Worm (Caenorhabditis elegans) whole organism, young adult: Measurements from ENCODE around the gene rga-3.
A peak's percentile ranks its signal among the peaks of the same experiment; 100 is the strongest.

Experiments
- B0336.3 ChIP-seq: fragments of 200-800 bp; sonication (Bioruptor generic); IDR thresholded peaks from 2 replicates; pipeline ENCODE4 v1.3.6; 2022; ENCODE audit warnings: missing genetic modification characterization, missing compliant biosample characterization
- C06A6.2 ChIP-seq: fragments of 200-800 bp; sonication (Bioruptor generic); conservative IDR thresholded peaks from 2 replicates; pipeline ENCODE4 v1.3.6; 2022; ENCODE audit warnings: missing genetic modification characterization, missing compliant biosample characterization
- D2030.7 ChIP-seq: fragments of 200-800 bp; sonication (Bioruptor generic); IDR thresholded peaks from 2 replicates; pipeline ENCODE4 v1.3.6; 2022; ENCODE audit warnings: missing genetic modification reagents, missing genetic modification characterization, missing compliant biosample characterization
- F39B2.1 ChIP-seq: fragments of 200-800 bp; sonication (Bioruptor generic); IDR thresholded peaks from 2 replicates; pipeline ENCODE4 v1.3.6; 2022; ENCODE audit warnings: missing genetic modification reagents, missing genetic modification characterization, missing compliant biosample characterization
- F49E8.2 ChIP-seq: sonication (generic microtip); optimal IDR thresholded peaks from 3 replicates; lab custom pipeline; 2017; ENCODE audit warnings: missing genetic modification characterization, mild to moderate bottlenecking, missing compliant biosample characterization, antibody characterized with exemption, moderate library complexity; ENCODE audit not compliant: insufficient read depth
- K11D2.4 ChIP-seq: fragments of 200-800 bp; sonication (Bioruptor generic); IDR thresholded peaks from 2 replicates; pipeline ENCODE4 v1.3.6; 2022; ENCODE audit warnings: missing genetic modification reagents, missing genetic modification characterization, missing compliant biosample characterization
- K12H6.12 ChIP-seq: fragments of 200-800 bp; sonication (Bioruptor generic); optimal IDR thresholded peaks from 2 replicates; lab custom pipeline; 2018; ENCODE audit warnings: mild to moderate bottlenecking, missing genetic modification characterization, missing compliant biosample characterization
- T26A5.8 ChIP-seq: sonication (generic microtip); optimal IDR thresholded peaks from 2 replicates; lab custom pipeline; 2016; ENCODE audit warnings: missing genetic modification characterization, missing compliant biosample characterization
- Y53G8AR.9 ChIP-seq: fragments of 200-800 bp; sonication (Bioruptor generic); conservative IDR thresholded peaks from 2 replicates; pipeline ENCODE4 v1.3.6; 2022; ENCODE audit warnings: missing genetic modification reagents, missing genetic modification characterization, missing compliant biosample characterization
- Y56A3A.18 ChIP-seq: fragments of 200-800 bp; sonication (Bioruptor generic); IDR thresholded peaks from 2 replicates; pipeline ENCODE4 v1.3.6; 2022; ENCODE audit warnings: missing genetic modification reagents, missing genetic modification characterization, missing compliant biosample characterization
- ama-1 ChIP-seq, 3 experiments: fragments of 150-350 bp in 1 of 3; sonication (generic microtip) in 2 of 3; optimal IDR thresholded peaks; 2 replicates each; lab custom pipeline; 2014 to 2018; ENCODE audit warnings: missing biosample characterization in 2 of 3, missing genetic modification characterization in 2 of 3, missing genetic modification reagents in 2 of 3
- aptf-3 ChIP-seq: fragments of 200-800 bp; sonication (Bioruptor generic); IDR thresholded peaks from 2 replicates; pipeline ENCODE4 v1.3.6; 2022; ENCODE audit warnings: missing genetic modification characterization, missing compliant biosample characterization
- attf-3 ChIP-seq: fragments of 200-800 bp; sonication (Bioruptor generic); conservative IDR thresholded peaks from 2 replicates; pipeline ENCODE4 v1.3.6; 2022; ENCODE audit warnings: missing genetic modification reagents, missing genetic modification characterization, missing compliant biosample characterization
- cebp-1 ChIP-seq, 2 experiments: fragments of 200-800 bp in 1 of 2; sonication (Bioruptor generic) in 1 of 2; sonication (generic microtip) in 1 of 2; IDR thresholded peaks in 1 of 2; optimal IDR thresholded peaks in 1 of 2; 2 replicates each; pipeline versions ENCODE4 v1.3.6 to Lab custom; 2017 to 2022; ENCODE audit warnings: missing compliant biosample characterization in 2 of 2, missing genetic modification characterization in 2 of 2, mild to moderate bottlenecking in 1 of 2, missing genetic modification reagents in 1 of 2, moderate library complexity in 1 of 2
- ceh-100 ChIP-seq: fragments of 200-800 bp; sonication (Bioruptor generic); IDR thresholded peaks from 2 replicates; pipeline ENCODE4 v1.3.6; 2022; ENCODE audit warnings: missing genetic modification reagents, missing genetic modification characterization, missing compliant biosample characterization
- ceh-58 ChIP-seq: fragments of 200-800 bp; sonication (Bioruptor generic); IDR thresholded peaks from 2 replicates; pipeline ENCODE4 v1.3.6; 2022; ENCODE audit warnings: missing genetic modification characterization, missing compliant biosample characterization
- ceh-91 ChIP-seq: fragments of 200-800 bp; sonication (Bioruptor generic); IDR thresholded peaks from 2 replicates; pipeline ENCODE4 v1.3.6; 2022; ENCODE audit warnings: missing genetic modification reagents, missing genetic modification characterization, missing compliant biosample characterization
- dpl-1 ChIP-seq: fragments of 150-350 bp; optimal IDR thresholded peaks from 2 replicates; lab custom pipeline; 2014; ENCODE audit warnings: missing biosample characterization, missing genetic modification reagents, missing genetic modification characterization
- efl-1 ChIP-seq: fragments of 150-350 bp; optimal IDR thresholded peaks from 2 replicates; lab custom pipeline; 2014; ENCODE audit warnings: missing biosample characterization, missing genetic modification reagents, missing genetic modification characterization
- egrh-3 ChIP-seq: fragments of 200-800 bp; sonication (Bioruptor generic); IDR thresholded peaks from 2 replicates; pipeline ENCODE4 v1.3.6; 2022; ENCODE audit warnings: missing genetic modification reagents, missing genetic modification characterization, missing compliant biosample characterization
- ekl-4 ChIP-seq: fragments of 200-800 bp; sonication (Bioruptor generic); IDR thresholded peaks from 2 replicates; pipeline ENCODE4 v1.3.6; 2022; ENCODE audit warnings: missing genetic modification reagents, missing genetic modification characterization, missing compliant biosample characterization
- gei-17 ChIP-seq: fragments of 200-800 bp; sonication (Bioruptor generic); optimal IDR thresholded peaks from 2 replicates; lab custom pipeline; 2018; ENCODE audit warnings: mild to moderate bottlenecking, missing genetic modification characterization, missing compliant biosample characterization
- hmg-1.2 ChIP-seq: fragments of 200-800 bp; sonication (Bioruptor generic); IDR thresholded peaks from 2 replicates; pipeline ENCODE4 v1.3.6; 2022; ENCODE audit warnings: missing genetic modification reagents, missing genetic modification characterization, missing compliant biosample characterization
- let-607 ChIP-seq, 2 experiments: fragments of 200-800 bp in 1 of 2; sonication (Bioruptor generic) in 1 of 2; sonication (generic microtip) in 1 of 2; optimal IDR thresholded peaks; 2 replicates each; lab custom pipeline; 2016 to 2018; ENCODE audit warnings: mild to moderate bottlenecking in 2 of 2, missing compliant biosample characterization in 2 of 2, missing genetic modification characterization in 2 of 2, moderate library complexity in 2 of 2, missing genotype in 1 of 2
- lin-26 ChIP-seq: fragments of 200-800 bp; sonication (Bioruptor generic); IDR thresholded peaks from 2 replicates; pipeline ENCODE4 v1.3.6; 2022; ENCODE audit warnings: missing genetic modification reagents, missing genetic modification characterization, missing compliant biosample characterization
- lin-40 ChIP-seq: sonication (generic microtip); optimal IDR thresholded peaks from 2 replicates; lab custom pipeline; 2016; ENCODE audit warnings: missing genetic modification characterization, mild to moderate bottlenecking, missing compliant biosample characterization, missing genotype, missing genetic modification reagents
- madf-3 ChIP-seq: fragments of 200-800 bp; sonication (Bioruptor generic); IDR thresholded peaks from 2 replicates; pipeline ENCODE4 v1.3.6; 2022; ENCODE audit warnings: missing genetic modification reagents, missing genetic modification characterization, missing compliant biosample characterization
- madf-8 ChIP-seq: fragments of 200-800 bp; sonication (Bioruptor generic); conservative IDR thresholded peaks from 2 replicates; pipeline ENCODE4 v1.3.6; 2022; ENCODE audit warnings: missing genetic modification reagents, missing genetic modification characterization, missing compliant biosample characterization
- nfyb-1 ChIP-seq: fragments of 200-800 bp; sonication (Bioruptor generic); IDR thresholded peaks from 2 replicates; pipeline ENCODE4 v1.3.6; 2022; ENCODE audit warnings: missing genetic modification reagents, missing genetic modification characterization, missing compliant biosample characterization
- nhr-80 ChIP-seq: sonication (generic microtip); optimal IDR thresholded peaks from 2 replicates; lab custom pipeline; 2016; ENCODE audit warnings: missing genetic modification characterization, missing compliant biosample characterization
- pbrm-1 ChIP-seq: fragments of 200-800 bp; sonication (Bioruptor generic); IDR thresholded peaks from 2 replicates; pipeline ENCODE4 v1.3.6; 2022; ENCODE audit warnings: missing genetic modification reagents, missing genetic modification characterization, missing compliant biosample characterization
- pha-4 ChIP-seq: fragments of 150-350 bp; sonication (generic microtip); optimal IDR thresholded peaks from 2 replicates; lab custom pipeline; 2014; ENCODE audit warnings: missing biosample characterization, missing genetic modification reagents, missing genetic modification characterization
- rcor-1 ChIP-seq: fragments of 200-800 bp; sonication (Bioruptor generic); IDR thresholded peaks from 2 replicates; pipeline ENCODE4 v1.3.6; 2022; ENCODE audit warnings: missing genetic modification reagents, missing genetic modification characterization, missing compliant biosample characterization
- snpc-3.4 ChIP-seq: sonication (generic microtip); optimal IDR thresholded peaks from 2 replicates; lab custom pipeline; 2017; ENCODE audit warnings: missing genetic modification characterization, mild to moderate bottlenecking, missing compliant biosample characterization, antibody characterized with exemption, moderate library complexity, missing genotype, missing genetic modification reagents
- snpc-4 ChIP-seq, 5 experiments: fragments of 150-350 bp in 1 of 5; sonication (generic microtip) in 4 of 5; optimal IDR thresholded peaks; 2 replicates each; lab custom pipeline; 2014 to 2018; ENCODE audit warnings: missing genetic modification characterization in 5 of 5, missing biosample characterization in 3 of 5, antibody characterized with exemption in 2 of 5, mild to moderate bottlenecking in 2 of 5, missing compliant biosample characterization in 2 of 5, missing genotype in 2 of 5, moderate library complexity in 2 of 5, missing genetic modification reagents in 1 of 5
- tbx-9 ChIP-seq: sonication (generic microtip); optimal IDR thresholded peaks from 2 replicates; lab custom pipeline; 2016; ENCODE audit warnings: borderline replicate concordance, missing genetic modification characterization, inconsistent platforms, missing compliant biosample characterization
- tlf-1 ChIP-seq: fragments of 200-800 bp; sonication (Bioruptor generic); optimal IDR thresholded peaks from 2 replicates; lab custom pipeline; 2018; ENCODE audit warnings: mild to moderate bottlenecking, missing genetic modification characterization, missing compliant biosample characterization
- unc-130 ChIP-seq: sonication (generic microtip); optimal IDR thresholded peaks from 2 replicates; lab custom pipeline; 2016; ENCODE audit warnings: missing genetic modification reagents, missing genetic modification characterization, missing compliant biosample characterization
- xnd-1 ChIP-seq: sonication (generic microtip); optimal IDR thresholded peaks from 2 replicates; lab custom pipeline; 2016; ENCODE audit warnings: missing genotype, missing genetic modification reagents, missing genetic modification characterization, missing compliant biosample characterization
- zim-3 ChIP-seq: sonication (generic microtip); optimal IDR thresholded peaks from 2 replicates; lab custom pipeline; 2017; ENCODE audit warnings: mild to moderate bottlenecking, missing genetic modification characterization, moderate library complexity, missing compliant biosample characterization
- ztf-18 ChIP-seq: sonication (generic microtip); optimal IDR thresholded peaks from 2 replicates; lab custom pipeline; 2016; ENCODE audit warnings: missing genotype, mild to moderate bottlenecking, missing genetic modification characterization, missing compliant biosample characterization
- ztf-26 ChIP-seq: sonication (generic microtip); optimal IDR thresholded peaks from 2 replicates; lab custom pipeline; 2017; ENCODE audit warnings: missing genetic modification characterization, missing compliant biosample characterization
- ztf-28 ChIP-seq: fragments of 200-800 bp; sonication (Bioruptor generic); IDR thresholded peaks from 2 replicates; pipeline ENCODE4 v1.3.6; 2022; ENCODE audit warnings: missing genetic modification reagents, missing genetic modification characterization, missing compliant biosample characterization

Gene rga-3

ce11 chrV:5684534-5684933 is 33.2 kb upstream of the rga-3 start, which contains the start of the genes hmgs-1 and F25B4.4 (continued):
- no peak for TF ChIP-seq ama-1 (optimal IDR thresholded peaks at IDR 0.05; lab: Kevin White, UChicago)
- peak in 1 of 2 experiments; percentile 63 for TF ChIP-seq ama-1 (GFP tag; optimal IDR thresholded peaks at IDR 0.05; lab: Kevin White, UChicago)
- peak; percentile 57 for TF ChIP-seq F49E8.2 (tag; lab: Kevin White, UChicago)
- peak; percentile 30 for TF ChIP-seq unc-130 (GFP tag; lab: Kevin White, UChicago)
- 0 out of 2 replicates have a peak, but pooled peaks have one; percentile 54 for TF ChIP-seq ztf-28
- peak; percentile 37 for TF ChIP-seq xnd-1
- TF ChIP-seq Y56A3A.18 = no peak
- TF ChIP-seq Y53G8AR.9 (GFP tag; lab: Robert Waterston, UW) = peak; percentile 56; the same call in 1 of the 2 replicates
- TF ChIP-seq nhr-80 (tag; lab: Kevin White, UChicago) = peak; percentile 6
- TF ChIP-seq snpc-3.4 (tag; lab: Kevin White, UChicago) = peak; percentile 51
- peak; percentile 55 for TF ChIP-seq efl-1 (GFP tag; lab: Kevin White, UChicago)
- TF ChIP-seq gei-17 = peak; percentile 23
- peak; percentile 63 for TF ChIP-seq ekl-4 (GFP tag; lab: Robert Waterston, UW)
- TF ChIP-seq ztf-26 (tag; lab: Kevin White, UChicago) = no peak
- no peak for TF ChIP-seq aptf-3 (GFP tag; lab: Robert Waterston, UW)
- TF ChIP-seq snpc-4 (GFP tag; optimal IDR thresholded peaks at IDR 0.05; lab: Kevin White, UChicago) = peak; percentile 48
- peak; percentile 15 to 69 (median 47) for TF ChIP-seq snpc-4 (tag; optimal IDR thresholded peaks at IDR 0.05; lab: Kevin White, UChicago)
- TF ChIP-seq dpl-1 = peak; percentile 43
- peak; percentile 77 for TF ChIP-seq tlf-1 (GFP tag; lab: Kevin White, UChicago)
- TF ChIP-seq D2030.7 = peak; percentile 68
- peak; percentile 84 for TF ChIP-seq lin-40 (tag; lab: Kevin White, UChicago)
- no peak for TF ChIP-seq zim-3 (tag; lab: Kevin White, UChicago)
- 0 out of 2 replicates have a peak, but pooled peaks have one; percentile 21 for TF ChIP-seq ceh-100 (GFP tag; lab: Robert Waterston, UW)
- peak; percentile 84 for TF ChIP-seq nfyb-1 (GFP tag; lab: Robert Waterston, UW)
- TF ChIP-seq rcor-1 = peak; percentile 78
- 0 out of 2 replicates have a peak, but pooled peaks have one; percentile 20 for TF ChIP-seq lin-26 (GFP tag; lab: Robert Waterston, UW)
- no peak for TF ChIP-seq T26A5.8 (tag; lab: Kevin White, UChicago)
- peak; percentile 58; the same call in 1 of the 2 replicates for TF ChIP-seq cebp-1 (GFP tag; IDR thresholded peaks at IDR 0.05; lab: Robert Waterston, UW)
- TF ChIP-seq cebp-1 (tag; optimal IDR thresholded peaks at IDR 0.05; lab: Kevin White, UChicago) = peak; percentile 84
- peak; percentile 50; the same call in 1 of the 2 replicates for TF ChIP-seq C06A6.2 (GFP tag; lab: Robert Waterston, UW)
- 0 out of 2 replicates have a peak, but pooled peaks have one; percentile 30 for TF ChIP-seq madf-3 (GFP tag; lab: Robert Waterston, UW)
- TF ChIP-seq K12H6.12 (tag; lab: Kevin White, UChicago) = peak; percentile 88
- peak; percentile 38 for TF ChIP-seq ztf-18
- TF ChIP-seq ceh-58 (GFP tag; lab: Robert Waterston, UW) = no peak
- TF ChIP-seq let-607 (tag; optimal IDR thresholded peaks at IDR 0.05; lab: Kevin White, UChicago) = peak in 1 of 2 experiments; percentile 10
- TF ChIP-seq hmg-1.2 = peak; percentile 55
- peak; percentile 58 for TF ChIP-seq madf-8 (GFP tag; lab: Robert Waterston, UW)
- TF ChIP-seq ceh-91 (GFP tag; lab: Robert Waterston, UW) = peak; percentile 75
- no peak for TF ChIP-seq K11D2.4
- TF ChIP-seq attf-3 = peak; percentile 64; the same call in 1 of the 2 replicates
- peak; percentile 28; the same call in 1 of the 2 replicates for TF ChIP-seq B0336.3 (GFP tag; lab: Robert Waterston, UW)
- TF ChIP-seq pbrm-1 (GFP tag; lab: Robert Waterston, UW) = peak; percentile 83
- TF ChIP-seq egrh-3 = peak; percentile 42
- no peak for TF ChIP-seq F39B2.1 (GFP tag; lab: Robert Waterston, UW)
- no peak for TF ChIP-seq tbx-9
- peak; percentile 68 for TF ChIP-seq pha-4 (tag; lab: Kevin White, UChicago)
